Fruit fly (Drosophila melanogaster) whole organism, embryonic: Measurements from ENCODE around the gene Actn.

ENCODE experiments used
- CG10274 ChIP-seq: fragments of 200-800 bp; sonication (Bioruptor generic); optimal IDR thresholded peaks from 3 replicates; lab custom pipeline; 2017; ENCODE audit warnings: missing biosample characterization, mild to moderate bottlenecking, missing genetic modification characterization
- CG13624 ChIP-seq: fragments of 200-800 bp; sonication (Bioruptor generic); optimal IDR thresholded peaks from 2 replicates; lab custom pipeline; 2016; ENCODE audit warnings: missing biosample characterization, missing genetic modification characterization
- CG17186 ChIP-seq: fragments of 200-800 bp; sonication (Bioruptor generic); optimal IDR thresholded peaks from 3 replicates; lab custom pipeline; 2017; ENCODE audit warnings: missing biosample characterization, missing genetic modification reagents, missing genetic modification characterization
- CG17328 ChIP-seq: fragments of 200-800 bp; sonication (Bioruptor generic); IDR thresholded peaks from 2 replicates; pipeline ENCODE4 v1.3.6; 2022; ENCODE audit warnings: missing biosample characterization, missing genetic modification characterization
- CG17361 ChIP-seq: fragments of 200-800 bp; sonication (Bioruptor generic); IDR thresholded peaks from 3 replicates; pipeline ENCODE4 v1.3.6; 2022; ENCODE audit warnings: missing biosample characterization, missing genetic modification characterization
- CG17912 ChIP-seq: fragments of 200-800 bp; sonication (Bioruptor generic); optimal IDR thresholded peaks from 2 replicates; lab custom pipeline; 2018; ENCODE audit warnings: missing biosample characterization, mild to moderate bottlenecking, missing genetic modification characterization
- CG1792 ChIP-seq: fragments of 200-800 bp; sonication (Bioruptor generic); optimal IDR thresholded peaks from 2 replicates; lab custom pipeline; 2016; ENCODE audit warnings: missing biosample characterization, missing genetic modification characterization
- CG1832 ChIP-seq: fragments of 200-800 bp; sonication (Bioruptor generic); optimal IDR thresholded peaks from 2 replicates; lab custom pipeline; 2017; ENCODE audit warnings: missing biosample characterization, mild to moderate bottlenecking, missing genetic modification characterization, inconsistent platforms
- CG2116 ChIP-seq: fragments of 200-800 bp; sonication (Bioruptor generic); optimal IDR thresholded peaks from 3 replicates; lab custom pipeline; 2018; ENCODE audit warnings: missing biosample characterization, mild to moderate bottlenecking, missing genetic modification characterization
- CG43689 ChIP-seq: fragments of 200-800 bp; sonication (Bioruptor generic); IDR thresholded peaks from 2 replicates; pipeline ENCODE4 v1.3.6; 2022; ENCODE audit warnings: missing biosample characterization, missing genetic modification characterization
- CG4730 ChIP-seq: fragments of 200-800 bp; sonication (Bioruptor generic); IDR thresholded peaks from 2 replicates; pipeline ENCODE4 v1.3.6; 2022; ENCODE audit warnings: missing biosample characterization, missing genetic modification characterization
- CG6272 ChIP-seq: fragments of 200-800 bp; sonication (Bioruptor generic); IDR thresholded peaks from 2 replicates; pipeline ENCODE4 v1.3.6; 2022; ENCODE audit warnings: missing biosample characterization, missing genetic modification characterization
- CG6689 ChIP-seq: fragments of 200-800 bp; sonication (Bioruptor generic); IDR thresholded peaks from 2 replicates; pipeline ENCODE4 v1.3.6; 2022; ENCODE audit warnings: missing biosample characterization, missing genetic modification characterization
- CG7372 ChIP-seq: fragments of 200-800 bp; sonication (Bioruptor generic); IDR thresholded peaks from 2 replicates; pipeline ENCODE4 v1.3.6; 2022; ENCODE audit warnings: missing biosample characterization, missing genetic modification characterization
- CG8388 ChIP-seq: fragments of 200-800 bp; sonication (Bioruptor generic); optimal IDR thresholded peaks from 2 replicates; lab custom pipeline; 2019; ENCODE audit warnings: missing biosample characterization, mild to moderate bottlenecking, missing genetic modification characterization, moderate library complexity
- CG8765 ChIP-seq: fragments of 200-800 bp; sonication (Bioruptor generic); IDR thresholded peaks from 2 replicates; pipeline ENCODE4 v1.3.6; 2022; ENCODE audit warnings: missing biosample characterization, missing genetic modification characterization
- CTCF ChIP-seq: fragments of 200-800 bp; sonication (Bioruptor generic); optimal IDR thresholded peaks from 2 replicates; lab custom pipeline; 2017; ENCODE audit warnings: missing biosample characterization, mild to moderate bottlenecking, missing genetic modification characterization, moderate library complexity
- Chrac-16 ChIP-seq: fragments of 200-800 bp; sonication (Bioruptor generic); optimal IDR thresholded peaks from 3 replicates; lab custom pipeline; 2016; ENCODE audit warnings: missing biosample characterization, missing genetic modification characterization
- D ChIP-seq, 2 experiments: fragments of 200-800 bp in 1 of 2; fragments of >200 bp in 1 of 2; sonication (Bioruptor generic) in 1 of 2; optimal IDR thresholded peaks; 2 replicates in 1 of 2; 3 replicates in 1 of 2; lab custom pipeline; 2017; ENCODE audit warnings: mild to moderate bottlenecking in 1 of 2, missing biosample characterization in 1 of 2, missing genetic modification characterization in 1 of 2, missing genetic modification reagents in 1 of 2
- E2f2 ChIP-seq: fragments of 200-800 bp; sonication (Bioruptor generic); IDR thresholded peaks from 2 replicates; pipeline ENCODE4 v1.3.6; 2022; ENCODE audit warnings: missing biosample characterization, missing genetic modification characterization
- Gug ChIP-seq: fragments of 200-800 bp; sonication (Bioruptor generic); IDR thresholded peaks from 4 replicates; pipeline ENCODE4 v1.3.6; 2022; ENCODE audit warnings: missing biosample characterization, missing genetic modification characterization
- H2.0 ChIP-seq: fragments of 200-800 bp; sonication (Bioruptor generic); IDR thresholded peaks from 2 replicates; pipeline ENCODE4 v1.3.6; 2022; ENCODE audit warnings: missing biosample characterization, missing genetic modification characterization
- Mes4 ChIP-seq: fragments of 200-800 bp; sonication (Bioruptor generic); optimal IDR thresholded peaks from 2 replicates; lab custom pipeline; 2016; ENCODE audit warnings: missing biosample characterization, missing genetic modification characterization
- Optix ChIP-seq: fragments of 200-800 bp; sonication (Bioruptor generic); IDR thresholded peaks from 3 replicates; pipeline ENCODE4 v1.3.6; 2022; ENCODE audit warnings: missing biosample characterization, missing genetic modification characterization
- Ravus ChIP-seq: fragments of 200-800 bp; sonication (Bioruptor generic); IDR thresholded peaks from 2 replicates; pipeline ENCODE4 v1.3.6; 2022; ENCODE audit warnings: missing biosample characterization, missing genetic modification characterization
- Rfx ChIP-seq: fragments of 200-800 bp; sonication (Bioruptor generic); IDR thresholded peaks from 2 replicates; pipeline ENCODE4 v1.3.6; 2022; ENCODE audit warnings: missing biosample characterization, missing genetic modification characterization
- Rx ChIP-seq: fragments of 200-800 bp; sonication (Bioruptor generic); IDR thresholded peaks from 2 replicates; pipeline ENCODE4 v1.3.6; 2022; ENCODE audit warnings: missing biosample characterization, missing genetic modification characterization
- Sox102F ChIP-seq: fragments of 200-800 bp; sonication (Bioruptor generic); optimal IDR thresholded peaks from 2 replicates; lab custom pipeline; 2018; ENCODE audit warnings: missing biosample characterization, mild to moderate bottlenecking, missing genetic modification characterization, moderate library complexity
- Xrp1 ChIP-seq: fragments of 200-800 bp; sonication (Bioruptor generic); IDR thresholded peaks from 2 replicates; pipeline ENCODE4 v1.3.6; 2022; ENCODE audit warnings: missing biosample characterization, missing genetic modification characterization
- ara ChIP-seq: fragments of 200-800 bp; sonication (Bioruptor generic); IDR thresholded peaks from 2 replicates; pipeline ENCODE4 v1.3.6; 2022; ENCODE audit warnings: missing biosample characterization, missing genetic modification characterization
- az2 ChIP-seq: fragments of 200-800 bp; sonication (Bioruptor generic); optimal IDR thresholded peaks from 3 replicates; lab custom pipeline; 2016; ENCODE audit warnings: missing biosample characterization, missing genetic modification characterization
- corto ChIP-seq: fragments of 200-800 bp; sonication (Bioruptor generic); optimal IDR thresholded peaks from 2 replicates; lab custom pipeline; 2016; ENCODE audit warnings: missing biosample characterization, mild to moderate bottlenecking, missing genetic modification characterization, moderate library complexity
- dmrt99B ChIP-seq: fragments of 200-800 bp; sonication (Bioruptor generic); optimal IDR thresholded peaks from 2 replicates; lab custom pipeline; 2018; ENCODE audit warnings: missing biosample characterization, mild to moderate bottlenecking, missing genetic modification characterization, moderate library complexity
- exex ChIP-seq: fragments of 200-800 bp; sonication (Bioruptor generic); optimal IDR thresholded peaks from 4 replicates; lab custom pipeline; 2018; ENCODE audit warnings: missing biosample characterization, mild to moderate bottlenecking, missing genetic modification characterization, moderate library complexity
- grn ChIP-seq: fragments of 200-800 bp; sonication (Bioruptor generic); optimal IDR thresholded peaks from 3 replicates; lab custom pipeline; 2017; ENCODE audit warnings: missing biosample characterization, missing genetic modification characterization
- hkb ChIP-seq, 2 experiments: fragments of 200-800 bp in 1 of 2; fragments of >200 bp in 1 of 2; sonication (Bioruptor generic) in 1 of 2; IDR thresholded peaks in 1 of 2; optimal IDR thresholded peaks in 1 of 2; 2 replicates each; pipeline versions ENCODE4 v1.3.6 to Lab custom; 2017 to 2022; ENCODE audit warnings: missing biosample characterization in 1 of 2, missing genetic modification characterization in 1 of 2
- ind ChIP-seq: fragments of 200-800 bp; sonication (Bioruptor generic); optimal IDR thresholded peaks from 3 replicates; lab custom pipeline; 2016; ENCODE audit warnings: missing biosample characterization, missing genetic modification characterization
- jumu ChIP-seq: fragments of 200-800 bp; sonication (Bioruptor generic); optimal IDR thresholded peaks from 3 replicates; lab custom pipeline; 2016; ENCODE audit warnings: missing biosample characterization, missing genetic modification characterization
- klu ChIP-seq: fragments of 200-800 bp; sonication (Bioruptor generic); IDR thresholded peaks from 2 replicates; pipeline ENCODE4 v1.3.6; 2022; ENCODE audit warnings: missing biosample characterization, missing genetic modification characterization
- mam ChIP-seq: fragments of 200-800 bp; sonication (Bioruptor generic); optimal IDR thresholded peaks from 3 replicates; lab custom pipeline; 2016; ENCODE audit warnings: missing biosample characterization, missing genetic modification characterization
- mirr ChIP-seq: fragments of 200-800 bp; sonication (Bioruptor generic); optimal IDR thresholded peaks from 3 replicates; lab custom pipeline; 2018; ENCODE audit warnings: missing biosample characterization, mild to moderate bottlenecking, missing genetic modification characterization
- peb ChIP-seq: fragments of 200-800 bp; sonication (Bioruptor generic); IDR thresholded peaks from 2 replicates; pipeline ENCODE4 v1.3.6; 2022; ENCODE audit warnings: missing biosample characterization, missing genetic modification characterization
- pfk ChIP-seq: fragments of 200-800 bp; sonication (Bioruptor generic); optimal IDR thresholded peaks from 2 replicates; lab custom pipeline; 2018; ENCODE audit warnings: missing biosample characterization, mild to moderate bottlenecking, missing genetic modification characterization, moderate library complexity
- ro ChIP-seq: fragments of 200-800 bp; sonication (Bioruptor generic); IDR thresholded peaks from 2 replicates; pipeline ENCODE4 v1.3.6; 2022; ENCODE audit warnings: missing biosample characterization, missing genetic modification characterization
- slou ChIP-seq: fragments of 200-800 bp; sonication (Bioruptor generic); optimal IDR thresholded peaks from 3 replicates; lab custom pipeline; 2016; ENCODE audit warnings: missing biosample characterization, missing genetic modification characterization
- sr ChIP-seq: fragments of 200-800 bp; sonication (Bioruptor generic); IDR thresholded peaks from 3 replicates; pipeline ENCODE4 v1.3.6; 2022; ENCODE audit warnings: missing biosample characterization, missing genetic modification characterization
- twi ChIP-seq: fragments of 200-800 bp; optimal IDR thresholded peaks from 2 replicates; lab custom pipeline; 2019; ENCODE audit warnings: missing biosample characterization, mild to moderate bottlenecking, missing genetic modification characterization, moderate library complexity
- unpg ChIP-seq: fragments of 200-800 bp; sonication (Bioruptor generic); optimal IDR thresholded peaks from 3 replicates; lab custom pipeline; 2018; ENCODE audit warnings: missing biosample characterization, mild to moderate bottlenecking, missing genetic modification characterization, moderate library complexity
- vvl ChIP-seq: fragments of 200-800 bp; sonication (Bioruptor generic); IDR thresholded peaks from 2 replicates; pipeline ENCODE4 v1.3.6; 2022; ENCODE audit warnings: missing biosample characterization, missing genetic modification characterization
- wek ChIP-seq: fragments of 200-800 bp; sonication (Bioruptor generic); optimal IDR thresholded peaks from 3 replicates; lab custom pipeline; 2018; ENCODE audit warnings: missing biosample characterization, mild to moderate bottlenecking, missing genetic modification characterization, moderate library complexity
- yki ChIP-seq: fragments of >200 bp; optimal IDR thresholded peaks from 3 replicates; lab custom pipeline; 2018
- zfh1 ChIP-seq: fragments of 200-800 bp; sonication (Bioruptor generic); IDR thresholded peaks from 3 replicates; pipeline ENCODE4 v1.3.6; 2022; ENCODE audit warnings: missing biosample characterization, missing genetic modification characterization

The Actn gene

dm6 chrX:2070708-2071063 is 28.6 kb upstream of the Actn start (continued):
- TF ChIP-seq wek (peak; percentile 9), Sox102F (GFP tag; lab: Kevin White, UChicago) (peak; percentile 48), az2 (GFP tag; lab: Kevin White, UChicago) (peak; percentile 13), jumu (GFP tag; lab: Kevin White, UChicago) (peak; percentile 62), Xrp1 (GFP tag; lab: Robert Waterston, UW) (peak; percentile 73), corto (GFP tag; lab: Kevin White, UChicago) (no peak), CG4730 (GFP tag; lab: Robert Waterston, UW) (peak; percentile 51), CTCF (no peak), zfh1 (peak; percentile 74; the same call in 2 of the 3 replicates), CG2116 (GFP tag; lab: Kevin White, UChicago) (no peak), CG10274 (GFP tag; lab: Kevin White, UChicago) (peak; percentile 16), mam (GFP tag; lab: Kevin White, UChicago) (peak; percentile 74), Rfx (GFP tag; lab: Robert Waterston, UW) (peak; percentile 86), D (optimal IDR thresholded peaks at IDR 0.05; lab: Kevin White, UChicago) (no peak), D (GFP tag; optimal IDR thresholded peaks at IDR 0.05; lab: Kevin White, UChicago) (peak; percentile 36), peb (GFP tag; lab: Robert Waterston, UW) (0 out of 2 replicates have a peak, but pooled peaks have one; percentile 33), CG13624 (GFP tag; lab: Kevin White, UChicago) (peak; percentile 76), CG17912 (GFP tag; lab: Kevin White, UChicago) (peak; percentile 5), slou (GFP tag; lab: Kevin White, UChicago) (no peak), sr (GFP tag; lab: Robert Waterston, UW) (0 out of 3 replicates have a peak, but pooled peaks have one; percentile 24), Optix (GFP tag; lab: Robert Waterston, UW) (peak; percentile 59; the same call in 2 of the 3 replicates), CG17186 (no peak), CG7372 (GFP tag; lab: Robert Waterston, UW) (peak; percentile 78), ro (GFP tag; lab: Robert Waterston, UW) (0 out of 2 replicates have a peak, but pooled peaks have one; percentile 44), vvl (GFP tag; lab: Robert Waterston, UW) (peak; percentile 80), dmrt99B (tag; lab: Kevin White, UChicago) (peak; percentile 69), mirr (peak; percentile 32), ara (no peak), CG43689 (GFP tag; lab: Robert Waterston, UW) (no peak), CG1792 (GFP tag; lab: Kevin White, UChicago) (peak; percentile 25), CG1832 (no peak), pfk (GFP tag; lab: Kevin White, UChicago) (no peak), yki (lab: Kevin White, UChicago) (no peak), CG17361 (GFP tag; lab: Robert Waterston, UW) (peak; percentile 55; the same call in 2 of the 3 replicates), Gug (GFP tag; lab: Robert Waterston, UW) (peak; percentile 63; the same call in 2 of the 4 replicates), H2.0 (peak; percentile 66), grn (GFP tag; lab: Kevin White, UChicago) (peak; percentile 56), exex (no peak), unpg (GFP tag; lab: Kevin White, UChicago) (peak; percentile 55), Ravus (GFP tag; lab: Robert Waterston, UW) (peak; percentile 20), CG6272 (GFP tag; lab: Robert Waterston, UW) (peak; percentile 39; the same call in 1 of the 2 replicates), ind (peak; percentile 77), CG6689 (GFP tag; lab: Robert Waterston, UW) (peak; percentile 61), Chrac-16 (GFP tag; lab: Kevin White, UChicago) (peak; percentile 11), CG8388 (GFP tag; lab: Kevin White, UChicago) (peak; percentile 30), klu (GFP tag; lab: Robert Waterston, UW) (peak; percentile 60), Mes4 (GFP tag; lab: Kevin White, UChicago) (no peak), twi (tag; lab: Kevin White, UChicago) (no peak), E2f2 (GFP tag; lab: Robert Waterston, UW) (peak; percentile 43), CG17328 (GFP tag; lab: Robert Waterston, UW) (peak; percentile 55; the same call in 1 of the 2 replicates), hkb (optimal IDR thresholded peaks at IDR 0.05; lab: Kevin White, UChicago) (no peak), hkb (GFP tag; IDR thresholded peaks at IDR 0.05; lab: Robert Waterston, UW) (peak; percentile 72), Rx (GFP tag; lab: Robert Waterston, UW) (peak; percentile 49; the same call in 1 of the 2 replicates), CG8765 (0 out of 2 replicates have a peak, but pooled peaks have one; percentile 15)
